Fruit fly (Drosophila melanogaster) S2 (cell line): ENCODE data around the gene CG15818.

Experiments used
- CG8478 ChIP-seq: fragments of >200 bp; optimal IDR thresholded peaks from 2 replicates; lab custom pipeline; 2018
- CTCF ChIP-seq, 2 experiments: fragments of >200 bp; optimal IDR thresholded peaks; 2 replicates each; lab custom pipeline; 2018

DNA sequence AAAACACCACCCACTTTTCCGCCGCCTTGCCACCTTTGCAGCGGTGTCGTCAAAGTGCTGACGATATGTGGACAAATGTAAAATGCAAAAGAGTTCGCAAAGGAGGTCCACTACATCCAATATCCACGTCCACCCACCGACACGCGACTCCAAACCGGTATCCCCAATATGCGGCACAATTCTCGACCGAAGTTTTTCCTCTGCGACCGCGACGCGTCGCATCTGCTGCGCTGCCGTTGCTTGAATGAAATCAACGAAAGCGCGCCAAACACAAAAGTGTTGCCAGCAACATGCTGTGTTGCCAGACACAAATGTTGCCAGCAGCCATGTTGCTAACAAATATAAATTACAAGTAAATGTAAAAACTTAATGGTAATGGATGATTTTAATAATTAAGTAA lies 12.2 kb upstream of the CG15818 start, which contains the start of gene CG5160:
- TF ChIP-seq CG8478 (no peak), CTCF (optimal IDR thresholded peaks at IDR 0.05; lab: Kevin White, UChicago) (no peak)
